Fruit fly (Drosophila melanogaster): ENCODE data around the gene bon.

- TF ChIP-seq Lpt (GFP tag; optimal IDR thresholded peaks at IDR 0.05) (no peak), Met (GFP tag; optimal IDR thresholded peaks at IDR 0.05) (no peak), Hr4 (GFP tag; optimal IDR thresholded peaks at IDR 0.05) (no peak), OdsH (GFP tag; optimal IDR thresholded peaks at IDR 0.05) (no peak), Ets21C (GFP tag; optimal IDR thresholded peaks at IDR 0.05) (no peak), CG10631 (GFP tag; optimal IDR thresholded peaks at IDR 0.05) (no peak), Gug (GFP tag; IDR thresholded peaks at IDR 0.05) (no peak), Blimp-1 (GFP tag; optimal IDR thresholded peaks at IDR 0.05) (peak; percentile 97), CG6854 (GFP tag; optimal IDR thresholded peaks at IDR 0.05) (peak; percentile 81), esn (GFP tag; optimal IDR thresholded peaks at IDR 0.05) (no peak), CG9139 (GFP tag; optimal IDR thresholded peaks at IDR 0.05) (peak; percentile 54), CG6792 (GFP tag; optimal IDR thresholded peaks at IDR 0.05) (no peak), Hr39 (GFP tag; optimal IDR thresholded peaks at IDR 0.05) (no peak)
Measured at dm6 chr3R:20565546-20565948, 27.4 kb upstream of the bon start.

Data from whole organism, prepupa.